Worm (Caenorhabditis elegans): ENCODE results near the gene clec-62.

Gene clec-62

DNA sequence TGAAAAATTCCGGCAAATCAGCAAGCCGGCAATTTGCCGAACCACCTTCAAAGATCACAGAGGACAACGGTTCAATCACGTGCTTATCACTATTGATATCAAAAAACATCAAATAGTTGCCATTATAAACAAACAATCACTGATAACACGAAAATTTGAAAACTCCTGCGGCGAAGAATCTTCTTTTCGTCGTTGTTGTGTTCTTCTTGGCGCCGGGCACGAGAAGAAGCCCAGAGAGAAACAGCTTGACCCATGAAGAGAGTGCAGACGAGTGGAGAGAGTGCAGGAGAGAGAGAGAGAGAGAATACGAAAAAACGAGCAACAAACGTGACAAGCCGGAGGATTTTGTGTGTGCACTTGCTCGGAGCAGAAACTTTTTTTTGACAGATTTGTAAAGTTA is 16.2 kb downstream of the clec-62 start (continued):
- 0 out of 2 replicates have a peak, but pooled peaks have one; percentile 59 for TF ChIP-seq Y95B8A.8 (GFP tag; IDR thresholded peaks at IDR 0.05)
- no peak for TF ChIP-seq rec-8 (tag; optimal IDR thresholded peaks at IDR 0.05)
- no peak for TF ChIP-seq sptf-2 (GFP tag; optimal IDR thresholded peaks at IDR 0.05)
- no peak for TF ChIP-seq bed-1 (GFP tag; IDR thresholded peaks at IDR 0.05)
- TF ChIP-seq C17E4.6 (GFP tag; IDR thresholded peaks at IDR 0.05), result no peak
- TF ChIP-seq ama-1 (optimal IDR thresholded peaks at IDR 0.05), result peak; percentile 28
- no peak for TF ChIP-seq ama-1 (GFP tag; optimal IDR thresholded peaks at IDR 0.05)
- peak; percentile 19 for TF ChIP-seq ceh-27 (GFP tag; optimal IDR thresholded peaks at IDR 0.05)
- no peak for TF ChIP-seq hlh-26 (GFP tag; conservative IDR thresholded peaks at IDR 0.05)
- TF ChIP-seq dpl-1 (GFP tag; optimal IDR thresholded peaks at IDR 0.05), result no peak
- peak; percentile 45 for TF ChIP-seq atf-7 (tag; optimal IDR thresholded peaks at IDR 0.05)
- no peak for TF ChIP-seq ceh-91 (GFP tag; IDR thresholded peaks at IDR 0.05)
- peak; percentile 40 for TF ChIP-seq tlf-1 (GFP tag; optimal IDR thresholded peaks at IDR 0.05)
- TF ChIP-seq lin-40 (tag; optimal IDR thresholded peaks at IDR 0.05), result peak; percentile 53
- peak; percentile 62 for TF ChIP-seq tbp1 (GFP tag; optimal IDR thresholded peaks at IDR 0.05)
- TF ChIP-seq Y79H2A.3 (GFP tag; conservative IDR thresholded peaks at IDR 0.05), result no peak
- TF ChIP-seq B0261.1 (tag; optimal IDR thresholded peaks at IDR 0.05), result no peak
- no peak for TF ChIP-seq ccch-3 (GFP tag; optimal IDR thresholded peaks at IDR 0.05)
- TF ChIP-seq B0019.2 (GFP tag; conservative IDR thresholded peaks at IDR 0.05), result no peak
- no peak for TF ChIP-seq attf-6 (GFP tag; IDR thresholded peaks at IDR 0.05)
- TF ChIP-seq sea-2 (GFP tag; IDR thresholded peaks at IDR 0.05), result no peak
- TF ChIP-seq ztf-3 (GFP tag; optimal IDR thresholded peaks at IDR 0.05), result no peak
- TF ChIP-seq ceh-58 (GFP tag; IDR thresholded peaks at IDR 0.05), result no peak
- TF ChIP-seq ztf-6 (GFP tag; IDR thresholded peaks at IDR 0.05), result no peak
- peak; percentile 24 for TF ChIP-seq repo-1 (tag; optimal IDR thresholded peaks at IDR 0.05)
- TF ChIP-seq ceh-100 (GFP tag; IDR thresholded peaks at IDR 0.05), result no peak
- no peak for TF ChIP-seq snpc-3.4 (tag; optimal IDR thresholded peaks at IDR 0.05)
- no peak for TF ChIP-seq cebp-1 (GFP tag; IDR thresholded peaks at IDR 0.05)
- TF ChIP-seq cebp-1 (tag; optimal IDR thresholded peaks at IDR 0.05), result peak; percentile 71
- no peak for TF ChIP-seq hsf-1 (GFP tag; IDR thresholded peaks at IDR 0.05)
- no peak for TF ChIP-seq B0035.1 (tag; optimal IDR thresholded peaks at IDR 0.05)
- TF ChIP-seq F23B12.7 (tag; optimal IDR thresholded peaks at IDR 0.05; ENCODE audit: insufficient read depth), result peak; percentile 54
- no peak for TF ChIP-seq F57A8.1 (GFP tag; optimal IDR thresholded peaks at IDR 0.05)
- 0 out of 2 replicates have a peak, but pooled peaks have one; percentile 19 for TF ChIP-seq madf-6 (GFP tag; IDR thresholded peaks at IDR 0.05)
- no peak for TF ChIP-seq nhr-120 (GFP tag; IDR thresholded peaks at IDR 0.05)
- no peak for TF ChIP-seq snpc-4 (GFP tag; optimal IDR thresholded peaks at IDR 0.05)
- TF ChIP-seq snpc-4 (tag; optimal IDR thresholded peaks at IDR 0.05), result peak in 3 of 4 experiments; percentile 8 to 50 (median 17)
- TF ChIP-seq athp-1 (tag; optimal IDR thresholded peaks at IDR 0.05), result no peak
- TF ChIP-seq F57C9.4 (tag; optimal IDR thresholded peaks at IDR 0.05), result no peak
- TF ChIP-seq T07F8.4 (tag; optimal IDR thresholded peaks at IDR 0.05), result no peak
- TF ChIP-seq xnd-1 (tag; optimal IDR thresholded peaks at IDR 0.05), result no peak
- no peak for TF ChIP-seq mes-4 (tag; optimal IDR thresholded peaks at IDR 0.05)
- peak in 1 of 2 experiments; percentile 53 for TF ChIP-seq let-607 (tag; optimal IDR thresholded peaks at IDR 0.05)
- no peak for TF ChIP-seq F37B4.10 (GFP tag; IDR thresholded peaks at IDR 0.05)
- TF ChIP-seq hmg-1.2 (GFP tag; IDR thresholded peaks at IDR 0.05), result peak; percentile 75; the same call in 1 of the 2 replicates
- no peak for TF ChIP-seq lag-1 (GFP tag; IDR thresholded peaks at IDR 0.05)
- no peak for TF ChIP-seq bed-2 (GFP tag; IDR thresholded peaks at IDR 0.05)
- TF ChIP-seq F33H1.4 (GFP tag; IDR thresholded peaks at IDR 0.05), result no peak
- no peak for TF ChIP-seq D2030.7 (GFP tag; IDR thresholded peaks at IDR 0.05)
- no peak for TF ChIP-seq Y53G8AR.9 (GFP tag; conservative IDR thresholded peaks at IDR 0.05)

All from whole organism, young adult.